Fruit fly (Drosophila melanogaster) whole organism, embryonic: ENCODE results near the gene CG11178.
A peak's percentile ranks its signal among the peaks of the same experiment; 100 is the strongest.

Experiments
- BEAF-32 ChIP-seq: fragments of 200-800 bp; sonication (Bioruptor generic); optimal IDR thresholded peaks from 3 replicates; lab custom pipeline; 2017; ENCODE audit warnings: missing biosample characterization, missing genetic modification characterization, mild to moderate bottlenecking, moderate library complexity, missing genetic modification reagents
- C15 ChIP-seq: fragments of 200-800 bp; sonication (Bioruptor generic); IDR thresholded peaks from 3 replicates; pipeline ENCODE4 v1.3.6; 2022; ENCODE audit warnings: missing biosample characterization, missing genetic modification characterization
- CG10147 ChIP-seq: fragments of 200-800 bp; sonication (Bioruptor generic); optimal IDR thresholded peaks from 2 replicates; lab custom pipeline; 2019; ENCODE audit warnings: missing biosample characterization, mild to moderate bottlenecking, missing genetic modification characterization, moderate library complexity
- CG10267 ChIP-seq: fragments of 200-800 bp; sonication (Bioruptor generic); optimal IDR thresholded peaks from 2 replicates; lab custom pipeline; 2018; ENCODE audit warnings: missing biosample characterization, mild to moderate bottlenecking, missing genetic modification characterization, moderate library complexity
- CG10321 ChIP-seq: fragments of 200-800 bp; sonication (Bioruptor generic); IDR thresholded peaks from 2 replicates; pipeline ENCODE4 v1.3.6; 2022; ENCODE audit warnings: missing biosample characterization, missing genetic modification characterization
- CG11504 ChIP-seq: fragments of 200-800 bp; sonication (Bioruptor generic); optimal IDR thresholded peaks from 3 replicates; lab custom pipeline; 2019; ENCODE audit warnings: missing biosample characterization, mild to moderate bottlenecking, missing genetic modification characterization, moderate library complexity
- CG11560 ChIP-seq: fragments of 200-800 bp; sonication (Bioruptor generic); IDR thresholded peaks from 3 replicates; pipeline ENCODE4 v1.3.6; 2022; ENCODE audit warnings: missing biosample characterization, missing genetic modification characterization
- CG13894 ChIP-seq: fragments of 200-800 bp; sonication (Bioruptor generic); optimal IDR thresholded peaks from 3 replicates; lab custom pipeline; 2018; ENCODE audit warnings: missing biosample characterization, mild to moderate bottlenecking, missing genetic modification characterization, moderate library complexity
- CG14014 ChIP-seq: fragments of 200-800 bp; sonication (Bioruptor generic); IDR thresholded peaks from 2 replicates; pipeline ENCODE4 v1.3.6; 2022; ENCODE audit warnings: missing biosample characterization, missing genetic modification characterization
- CG14710 ChIP-seq: fragments of 200-800 bp; sonication (Bioruptor generic); optimal IDR thresholded peaks from 3 replicates; lab custom pipeline; 2019; ENCODE audit warnings: missing biosample characterization, mild to moderate bottlenecking, missing genetic modification characterization, moderate library complexity
- CG14860 ChIP-seq: fragments of 200-800 bp; sonication (Bioruptor generic); IDR thresholded peaks from 3 replicates; pipeline ENCODE4 v1.3.6; 2022; ENCODE audit warnings: missing biosample characterization, missing genetic modification characterization; ENCODE audit not compliant: partially characterized antibody
- CG1603 ChIP-seq: fragments of 200-800 bp; sonication (Bioruptor generic); optimal IDR thresholded peaks from 2 replicates; lab custom pipeline; 2019; ENCODE audit warnings: missing biosample characterization, mild to moderate bottlenecking, missing genetic modification characterization, moderate library complexity
- CG17912 ChIP-seq: fragments of 200-800 bp; sonication (Bioruptor generic); optimal IDR thresholded peaks from 2 replicates; lab custom pipeline; 2018; ENCODE audit warnings: missing biosample characterization, mild to moderate bottlenecking, missing genetic modification characterization
- CG1832 ChIP-seq: fragments of 200-800 bp; sonication (Bioruptor generic); optimal IDR thresholded peaks from 2 replicates; lab custom pipeline; 2017; ENCODE audit warnings: missing biosample characterization, mild to moderate bottlenecking, missing genetic modification characterization, inconsistent platforms
- CG2116 ChIP-seq: fragments of 200-800 bp; sonication (Bioruptor generic); optimal IDR thresholded peaks from 3 replicates; lab custom pipeline; 2018; ENCODE audit warnings: missing biosample characterization, mild to moderate bottlenecking, missing genetic modification characterization
- CG30403 ChIP-seq: fragments of 200-800 bp; sonication (Bioruptor generic); optimal IDR thresholded peaks from 3 replicates; lab custom pipeline; 2016; ENCODE audit warnings: missing biosample characterization, missing genetic modification characterization
- CG34224 ChIP-seq: fragments of 200-800 bp; sonication (Bioruptor generic); IDR thresholded peaks from 3 replicates; pipeline ENCODE4 v1.3.6; 2022; ENCODE audit warnings: missing biosample characterization, missing genetic modification characterization; ENCODE audit not compliant: partially characterized antibody
- CG4617 ChIP-seq: fragments of 200-800 bp; sonication (Bioruptor generic); optimal IDR thresholded peaks from 3 replicates; lab custom pipeline; 2016; ENCODE audit warnings: missing biosample characterization, missing genetic modification characterization, borderline replicate concordance
- CG6689 ChIP-seq: fragments of 200-800 bp; sonication (Bioruptor generic); IDR thresholded peaks from 2 replicates; pipeline ENCODE4 v1.3.6; 2022; ENCODE audit warnings: missing biosample characterization, missing genetic modification characterization
- CG7372 ChIP-seq: fragments of 200-800 bp; sonication (Bioruptor generic); IDR thresholded peaks from 2 replicates; pipeline ENCODE4 v1.3.6; 2022; ENCODE audit warnings: missing biosample characterization, missing genetic modification characterization
- Doc3 ChIP-seq: fragments of 200-800 bp; sonication (Bioruptor generic); IDR thresholded peaks from 3 replicates; pipeline ENCODE4 v1.3.6; 2022; ENCODE audit warnings: missing biosample characterization, missing genetic modification characterization; ENCODE audit not compliant: partially characterized antibody
- Dp ChIP-seq: fragments of 200-800 bp; sonication (Bioruptor generic); optimal IDR thresholded peaks from 2 replicates; lab custom pipeline; 2018; ENCODE audit warnings: missing biosample characterization, mild to moderate bottlenecking, missing genetic modification characterization, moderate library complexity
- Eip74EF ChIP-seq, 2 experiments: fragments of 200-800 bp in 1 of 2; fragments of >200 bp in 1 of 2; sonication (Bioruptor generic) in 1 of 2; optimal IDR thresholded peaks; 2 replicates each; lab custom pipeline; 2017 to 2019; ENCODE audit warnings: missing biosample characterization in 2 of 2, missing genetic modification characterization in 2 of 2, mild to moderate bottlenecking in 1 of 2, moderate library complexity in 1 of 2
- HLH4C ChIP-seq: fragments of 200-800 bp; sonication (Bioruptor generic); IDR thresholded peaks from 3 replicates; pipeline ENCODE4 v1.3.6; 2022; ENCODE audit warnings: missing biosample characterization, missing genetic modification characterization; ENCODE audit not compliant: partially characterized antibody
- MESR4 ChIP-seq: fragments of 200-800 bp; sonication (Bioruptor generic); optimal IDR thresholded peaks from 2 replicates; lab custom pipeline; 2018; ENCODE audit warnings: missing biosample characterization, mild to moderate bottlenecking, missing genetic modification characterization, moderate library complexity
- NFAT ChIP-seq: fragments of 200-800 bp; sonication (Bioruptor generic); IDR thresholded peaks from 2 replicates; pipeline ENCODE4 v1.3.6; 2022; ENCODE audit warnings: missing biosample characterization, missing genetic modification characterization
- Nf-YC ChIP-seq: fragments of 200-800 bp; optimal IDR thresholded peaks from 3 replicates; lab custom pipeline; 2019; ENCODE audit warnings: missing biosample characterization, mild to moderate bottlenecking, missing genetic modification characterization, moderate library complexity
- Tbp ChIP-seq: fragments of >200 bp; optimal IDR thresholded peaks from 2 replicates; lab custom pipeline; 2018; ENCODE audit warnings: missing biosample characterization, missing genetic modification characterization
- Vsx1 ChIP-seq: fragments of 200-800 bp; sonication (Bioruptor generic); optimal IDR thresholded peaks from 2 replicates; lab custom pipeline; 2017; ENCODE audit warnings: missing biosample characterization, mild to moderate bottlenecking, missing genetic modification characterization, missing genetic modification reagents
- amos ChIP-seq: fragments of 200-800 bp; sonication (Bioruptor generic); IDR thresholded peaks from 2 replicates; pipeline ENCODE4 v1.3.6; 2022; ENCODE audit warnings: missing biosample characterization, missing genetic modification characterization; ENCODE audit not compliant: partially characterized antibody
- bbx ChIP-seq: fragments of 200-800 bp; sonication (Bioruptor generic); IDR thresholded peaks from 2 replicates; pipeline ENCODE4 v1.3.6; 2022; ENCODE audit warnings: missing biosample characterization, missing genetic modification characterization; ENCODE audit not compliant: partially characterized antibody
- cas ChIP-seq: fragments of 200-800 bp; sonication (Bioruptor generic); IDR thresholded peaks from 2 replicates; pipeline ENCODE4 v1.3.6; 2022; ENCODE audit warnings: missing biosample characterization, missing genetic modification characterization
- dm ChIP-seq: fragments of 200-800 bp; sonication (Bioruptor generic); optimal IDR thresholded peaks from 3 replicates; lab custom pipeline; 2016; ENCODE audit warnings: missing biosample characterization, missing genetic modification characterization
- exex ChIP-seq: fragments of 200-800 bp; sonication (Bioruptor generic); optimal IDR thresholded peaks from 4 replicates; lab custom pipeline; 2018; ENCODE audit warnings: missing biosample characterization, mild to moderate bottlenecking, missing genetic modification characterization, moderate library complexity
- eyg ChIP-seq: fragments of 200-800 bp; sonication (Bioruptor generic); optimal IDR thresholded peaks from 3 replicates; lab custom pipeline; 2016; ENCODE audit warnings: missing biosample characterization, missing genetic modification characterization
- hb ChIP-seq: fragments of 200-800 bp; sonication (Bioruptor generic); IDR thresholded peaks from 3 replicates; pipeline ENCODE4 v1.3.6; 2022; ENCODE audit warnings: missing biosample characterization, missing genetic modification characterization; ENCODE audit not compliant: partially characterized antibody
- inv ChIP-seq: fragments of 200-800 bp; sonication (Bioruptor generic); IDR thresholded peaks from 2 replicates; pipeline ENCODE4 v1.3.6; 2022; ENCODE audit warnings: missing biosample characterization, missing genetic modification characterization; ENCODE audit not compliant: partially characterized antibody
- knrl ChIP-seq: fragments of 200-800 bp; sonication (Bioruptor generic); IDR thresholded peaks from 3 replicates; pipeline ENCODE4 v1.3.6; 2022; ENCODE audit warnings: missing biosample characterization, missing genetic modification characterization; ENCODE audit not compliant: partially characterized antibody
- phol ChIP-seq: fragments of 200-800 bp; sonication (Bioruptor generic); optimal IDR thresholded peaks from 3 replicates; lab custom pipeline; 2018; ENCODE audit warnings: missing biosample characterization, mild to moderate bottlenecking, missing genetic modification characterization, moderate library complexity
- scrt ChIP-seq: fragments of 200-800 bp; sonication (Bioruptor generic); optimal IDR thresholded peaks from 2 replicates; lab custom pipeline; 2018; ENCODE audit warnings: missing biosample characterization, mild to moderate bottlenecking, missing genetic modification characterization, moderate library complexity
- sens ChIP-seq: fragments of 200-800 bp; sonication (Bioruptor generic); peaks from one replicate; lab custom pipeline; 2016; ENCODE audit warnings: missing biosample characterization, missing genetic modification characterization
- sna ChIP-seq: fragments of 200-800 bp; sonication (Bioruptor generic); IDR thresholded peaks from 2 replicates; pipeline ENCODE4 v1.3.6; 2022; ENCODE audit warnings: missing biosample characterization, missing genetic modification characterization; ENCODE audit not compliant: partially characterized antibody
- stwl ChIP-seq: fragments of 200-800 bp; sonication (Bioruptor generic); optimal IDR thresholded peaks from 3 replicates; lab custom pipeline; 2018; ENCODE audit warnings: missing biosample characterization, mild to moderate bottlenecking, missing genetic modification characterization, moderate library complexity
- tgo ChIP-seq: fragments of 200-800 bp; sonication (Bioruptor generic); IDR thresholded peaks from 3 replicates; pipeline ENCODE4 v1.3.6; 2022; ENCODE audit warnings: missing biosample characterization, missing genetic modification characterization
- trem ChIP-seq: fragments of 200-800 bp; optimal IDR thresholded peaks from 3 replicates; lab custom pipeline; 2019; ENCODE audit warnings: missing biosample characterization, mild to moderate bottlenecking, missing genetic modification characterization, moderate library complexity
- twi ChIP-seq: fragments of 200-800 bp; optimal IDR thresholded peaks from 2 replicates; lab custom pipeline; 2019; ENCODE audit warnings: missing biosample characterization, mild to moderate bottlenecking, missing genetic modification characterization, moderate library complexity

Gene CG11178

dm6 chrX:13624334-13625079 is 19.0 kb downstream of the CG11178 start, which contains the start of the genes CG2691 and NFAT (continued):
- TF ChIP-seq BEAF-32 (peak; percentile 74), Eip74EF (GFP tag; optimal IDR thresholded peaks at IDR 0.05; lab: Kevin White, UChicago) (no peak), CG14014 (no peak), C15 (GFP tag; lab: Robert Waterston, UW) (no peak), Doc3 (GFP tag; lab: Robert Waterston, UW) (peak; percentile 56; the same call in 1 of the 3 replicates), CG1832 (GFP tag; lab: Kevin White, UChicago) (peak; percentile 83), CG11560 (tag; lab: Robert Waterston, UW) (peak; percentile 95), inv (GFP tag; lab: Robert Waterston, UW) (peak; percentile 49; the same call in 1 of the 2 replicates), CG10147 (GFP tag; lab: Kevin White, UChicago) (no peak), CG10267 (peak; percentile 47), CG13894 (tag; lab: Kevin White, UChicago) (no peak), amos (GFP tag; lab: Robert Waterston, UW) (peak; percentile 69; the same call in 1 of the 2 replicates), bbx (GFP tag; lab: Robert Waterston, UW) (peak; percentile 52; the same call in 1 of the 2 replicates), exex (tag; lab: Kevin White, UChicago) (peak; percentile 1), NFAT (GFP tag; lab: Robert Waterston, UW) (no peak), sna (0 out of 2 replicates have a peak, but pooled peaks have one; percentile 49), CG1603 (tag; lab: Kevin White, UChicago) (peak; percentile 38), CG14710 (tag; lab: Kevin White, UChicago) (peak; percentile 62), CG34224 (GFP tag; lab: Robert Waterston, UW) (peak; percentile 71; the same call in 2 of the 3 replicates), Tbp (GFP tag; lab: Kevin White, UChicago) (no peak), trem (tag; lab: Kevin White, UChicago) (peak; percentile 54), Nf-YC (peak; percentile 33), CG14860 (peak; percentile 61; the same call in 2 of the 3 replicates), hb (GFP tag; lab: Robert Waterston, UW) (peak; percentile 69; the same call in 2 of the 3 replicates), sens (peak; percentile 79), knrl (peak; percentile 51; the same call in 2 of the 3 replicates), Dp (GFP tag; lab: Kevin White, UChicago) (peak; percentile 61), dm (peak; percentile 71), scrt (GFP tag; lab: Kevin White, UChicago) (peak; percentile 98), CG30403 (GFP tag; lab: Kevin White, UChicago) (peak; percentile 6), Vsx1 (GFP tag; lab: Kevin White, UChicago) (no peak), CG11504 (peak; percentile 28), CG10321 (GFP tag; lab: Robert Waterston, UW) (peak; percentile 76), HLH4C (GFP tag; lab: Robert Waterston, UW) (peak; percentile 85), phol (tag; lab: Kevin White, UChicago) (peak; percentile 41), tgo (no peak), stwl (peak; percentile 46), CG4617 (GFP tag; lab: Kevin White, UChicago) (peak; percentile 94), eyg (GFP tag; lab: Kevin White, UChicago) (no peak), MESR4 (GFP tag; lab: Kevin White, UChicago) (peak; percentile 78), CG7372 (GFP tag; lab: Robert Waterston, UW) (no peak), CG2116 (GFP tag; lab: Kevin White, UChicago) (peak; percentile 82), CG6689 (GFP tag; lab: Robert Waterston, UW) (no peak), cas (GFP tag; lab: Robert Waterston, UW) (no peak), twi (tag; lab: Kevin White, UChicago) (peak; percentile 5), CG17912 (GFP tag; lab: Kevin White, UChicago) (no peak)
